Worm (Caenorhabditis elegans) whole organism, L3 larva: ENCODE data around the gene E04F6.6.

Experiments
- aly-2 ChIP-seq: fragments of 150-350 bp; optimal IDR thresholded peaks from 2 replicates; lab custom pipeline; 2014; ENCODE audit warnings: missing biosample characterization, missing genetic modification characterization
- ama-1 ChIP-seq: fragments of 150-350 bp; optimal IDR thresholded peaks from 2 replicates; lab custom pipeline; 2018
- fkh-10 ChIP-seq: sonication (generic microtip); optimal IDR thresholded peaks from 2 replicates; lab custom pipeline; 2017; ENCODE audit warnings: missing biosample characterization, missing genetic modification reagents, missing genetic modification characterization
- fos-1 ChIP-seq: fragments of 150-350 bp; optimal IDR thresholded peaks from 2 replicates; lab custom pipeline; 2014; ENCODE audit warnings: missing biosample characterization, missing genetic modification characterization
- lin-39 ChIP-seq: fragments of 150-350 bp; optimal IDR thresholded peaks from 2 replicates; lab custom pipeline; 2018; ENCODE audit warnings: missing biosample characterization, missing genetic modification reagents, missing genetic modification characterization
- mdl-1 ChIP-seq: fragments of 150-350 bp; optimal IDR thresholded peaks from 2 replicates; lab custom pipeline; 2014; ENCODE audit warnings: missing biosample characterization, missing genetic modification characterization
- nhr-11 ChIP-seq: fragments of 150-350 bp; optimal IDR thresholded peaks from 2 replicates; lab custom pipeline; 2014; ENCODE audit warnings: missing biosample characterization, missing genetic modification characterization
- pqm-1 ChIP-seq: fragments of 150-350 bp; optimal IDR thresholded peaks from 2 replicates; lab custom pipeline; 2017; ENCODE audit warnings: missing biosample characterization, missing genetic modification characterization, inconsistent platforms
- tbx-2 ChIP-seq: sonication (generic microtip); optimal IDR thresholded peaks from 2 replicates; lab custom pipeline; 2016; ENCODE audit warnings: mild to moderate bottlenecking, missing genetic modification characterization, missing compliant biosample characterization
- unc-39 ChIP-seq: sonication (generic microtip); optimal IDR thresholded peaks from 4 replicates; lab custom pipeline; 2017; ENCODE audit warnings: missing biosample characterization, missing genetic modification characterization
- unc-62 ChIP-seq: fragments of 150-350 bp; sonication (generic microtip); optimal IDR thresholded peaks from 4 replicates; lab custom pipeline; 2014; ENCODE audit warnings: missing biosample characterization, missing genetic modification reagents, missing genetic modification characterization

ce11 chrII:7168712-7169111 lies 30.7 kb downstream of the E04F6.6 start, which contains the start of gene col-36:
- TF ChIP-seq unc-62 (GFP tag; lab: Kevin White, UChicago) (no peak), fos-1 (tag; lab: Kevin White, UChicago) (no peak), aly-2 (tag; lab: Kevin White, UChicago) (no peak), pqm-1 (tag; lab: Kevin White, UChicago) (no peak), lin-39 (no peak), unc-39 (tag; lab: Kevin White, UChicago) (no peak), tbx-2 (tag; lab: Kevin White, UChicago) (no peak), mdl-1 (no peak), ama-1 (lab: Kevin White, UChicago) (no peak), fkh-10 (GFP tag; lab: Kevin White, UChicago) (no peak), nhr-11 (no peak)
